Worm (Caenorhabditis elegans): ENCODE measurements around the gene str-8.
"Not testable (repeated sequence)": the region's sequence is repeated elsewhere in the genome, so short reads cannot be mapped to it uniquely, and the experiment has no call there.

Gene str-8

DNA sequence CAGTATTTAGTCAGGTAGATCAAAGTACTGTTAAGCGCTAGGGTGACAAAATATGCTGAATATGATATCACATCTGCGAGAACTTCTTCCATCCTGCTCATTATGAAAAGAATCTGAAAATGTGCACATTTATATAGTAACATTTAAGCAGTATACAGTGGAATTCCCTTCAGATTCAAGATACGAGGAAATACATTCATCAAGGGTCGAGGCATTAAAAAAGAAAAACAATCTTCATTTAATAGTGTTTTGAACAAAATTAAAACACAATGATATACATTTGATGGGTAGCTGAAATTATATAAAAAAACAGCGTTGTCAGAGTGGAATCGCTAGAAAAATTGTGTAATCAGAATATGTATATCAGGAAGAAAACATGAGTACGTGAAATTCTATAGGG is 19.1 kb upstream of the str-8 start, which contains the start of gene str-27:
str-27 (minus strand) TSS at position 101 of the 400 bp plus-strand sequence.
- TF ChIP-seq tbp1 (GFP tag; optimal IDR thresholded peaks at IDR 0.05) (no peak), Y79H2A.3 (GFP tag; conservative IDR thresholded peaks at IDR 0.05) (no peak), F10E7.11 (tag; optimal IDR thresholded peaks at IDR 0.05) (no peak), F57A8.1 (GFP tag; optimal IDR thresholded peaks at IDR 0.05) (no peak), sptf-2 (GFP tag; optimal IDR thresholded peaks at IDR 0.05) (no peak), dox-1 (GFP tag; IDR thresholded peaks at IDR 0.05) (no peak), lin-35 (GFP tag; optimal IDR thresholded peaks at IDR 0.05) (no peak), die-1 (tag; optimal IDR thresholded peaks at IDR 0.05) (no peak), somi-1 (GFP tag; optimal IDR thresholded peaks at IDR 0.05) (no peak), lin-54 (GFP tag; optimal IDR thresholded peaks at IDR 0.05) (no peak), rpc-1 (optimal IDR thresholded peaks at IDR 0.05) (no peak), rpc-1 (tag; optimal IDR thresholded peaks at IDR 0.05) (no peak), Y53F4B.3 (GFP tag; IDR thresholded peaks at IDR 0.05) (no peak), C06A6.2 (GFP tag; conservative IDR thresholded peaks at IDR 0.05) (no peak), tbx-9 (tag; optimal IDR thresholded peaks at IDR 0.05; ENCODE audit: borderline replicate concordance) (no peak), lsy-27 (tag; optimal IDR thresholded peaks at IDR 0.05; ENCODE audit: borderline replicate concordance, insufficient read depth) (no peak), B0019.2 (GFP tag; conservative IDR thresholded peaks at IDR 0.05) (no peak), sea-2 (GFP tag; IDR thresholded peaks at IDR 0.05) (no peak), dpff-1 (tag; optimal IDR thresholded peaks at IDR 0.05) (no peak), ztf-25 (GFP tag; IDR thresholded peaks at IDR 0.05) (no peak), xnd-1 (tag; optimal IDR thresholded peaks at IDR 0.05) (no peak)

- no peak for TF ChIP-seq ceh-58 (GFP tag; IDR thresholded peaks at IDR 0.05)
- no peak for TF ChIP-seq zfh-2 (GFP tag; conservative IDR thresholded peaks at IDR 0.05)
- no peak for TF ChIP-seq T07F8.4 (tag; optimal IDR thresholded peaks at IDR 0.05)
- TF ChIP-seq nhr-179 (tag; optimal IDR thresholded peaks at IDR 0.05): no peak
- TF ChIP-seq mcd-1 (GFP tag; IDR thresholded peaks at IDR 0.05): no peak
- no peak for TF ChIP-seq nfyb-1 (GFP tag; IDR thresholded peaks at IDR 0.05)
Observed at ce11 chrV:15741851-15742250, 13.0 kb upstream of the str-8 start, which contains the start of gene str-18. Gene str-18 (minus strand): TSS chrV:15741951.

- TF ChIP-seq F33H1.4 (GFP tag; IDR thresholded peaks at IDR 0.05); sdz-38 (tag; optimal IDR thresholded peaks at IDR 0.05); somi-1 (GFP tag; optimal IDR thresholded peaks at IDR 0.05): not testable (repeated sequence)
Observed at ce11 chrV:15744366-15744765, 10.5 kb upstream of the str-8 start, which contains the start of gene str-19. Gene str-19 (minus strand): TSS chrV:15744466.

DNA sequence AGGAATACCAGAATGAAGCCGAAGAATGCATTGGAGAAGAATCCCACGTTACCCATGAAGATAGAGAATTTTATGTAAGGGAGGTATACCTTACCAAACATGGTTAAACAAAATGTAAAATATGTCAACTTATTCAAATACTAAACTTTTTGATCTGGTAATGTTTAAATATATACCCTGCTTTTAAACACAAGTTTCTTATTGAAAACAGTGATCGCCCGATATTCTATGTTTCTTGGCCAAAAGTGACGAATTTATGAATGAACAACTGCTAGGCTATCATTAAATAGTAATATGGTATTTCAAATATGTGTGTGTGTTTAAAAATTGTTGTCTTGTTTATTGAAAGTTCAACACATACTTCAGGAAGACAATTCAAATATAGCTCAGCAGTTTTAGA is 6.5 kb upstream of the str-8 start, which contains the start of gene T23D5.8:
T23D5.8 (minus strand) TSS at position 101 of the 400 bp plus-strand sequence.
- not testable (repeated sequence) for TF ChIP-seq K12H6.12 (tag; optimal IDR thresholded peaks at IDR 0.05); nhr-90 (tag; optimal IDR thresholded peaks at IDR 0.05); ztf-28 (GFP tag; IDR thresholded peaks at IDR 0.05)

ce11 chrV:15750130-15750529 is 4.7 kb upstream of the str-8 start, which contains the start of gene str-6:
Gene str-6 (minus strand): TSS chrV:15750230.
- no peak for TF ChIP-seq F57C9.4 (tag; optimal IDR thresholded peaks at IDR 0.05)
- no peak for TF ChIP-seq B0019.2 (GFP tag; conservative IDR thresholded peaks at IDR 0.05)
- no peak for TF ChIP-seq lin-35 (GFP tag; optimal IDR thresholded peaks at IDR 0.05)
- no peak for TF ChIP-seq dpl-1 (GFP tag; optimal IDR thresholded peaks at IDR 0.05)
- no peak for TF ChIP-seq Y67H2A.10 (GFP tag; conservative IDR thresholded peaks at IDR 0.05)
- TF ChIP-seq madf-8 (GFP tag; conservative IDR thresholded peaks at IDR 0.05): no peak
- TF ChIP-seq rcor-1 (GFP tag; IDR thresholded peaks at IDR 0.05): no peak
- TF ChIP-seq nhr-80 (tag; optimal IDR thresholded peaks at IDR 0.05): no peak

All from whole organism, young adult.